Worm (Caenorhabditis elegans) whole organism, mixed stage, embryonic: ENCODE data around the gene srh-240.

Experiments used
- ces-1 ChIP-seq: fragments of 150-350 bp; optimal IDR thresholded peaks from 2 replicates; lab custom pipeline; 2014; ENCODE audit warnings: missing biosample characterization, missing genetic modification reagents, missing genetic modification characterization
- flh-1 ChIP-seq: fragments of 200-800 bp; sonication (Bioruptor generic); optimal IDR thresholded peaks from 2 replicates; lab custom pipeline; 2018; ENCODE audit warnings: mild to moderate bottlenecking, missing genetic modification characterization, moderate library complexity, missing compliant biosample characterization
- nhr-237 ChIP-seq: fragments of 150-350 bp; optimal IDR thresholded peaks from 2 replicates; lab custom pipeline; 2014; ENCODE audit warnings: missing biosample characterization, missing genetic modification characterization
- nhr-28 ChIP-seq: fragments of 150-350 bp; optimal IDR thresholded peaks from 2 replicates; lab custom pipeline; 2014; ENCODE audit warnings: missing biosample characterization, missing genetic modification characterization
- nhr-76 ChIP-seq: sonication (generic microtip); optimal IDR thresholded peaks from 2 replicates; lab custom pipeline; 2017; ENCODE audit warnings: missing biosample characterization, missing genetic modification characterization
- pha-4 ChIP-seq: fragments of 150-350 bp; optimal IDR thresholded peaks from 2 replicates; lab custom pipeline; 2018; ENCODE audit warnings: missing biosample characterization, missing genetic modification reagents, missing genetic modification characterization
- unc-120 ChIP-seq: sonication (generic microtip); optimal IDR thresholded peaks from 2 replicates; lab custom pipeline; 2017; ENCODE audit warnings: missing genetic modification characterization, missing compliant biosample characterization; ENCODE audit not compliant: poor library complexity, severe bottlenecking

DNA sequence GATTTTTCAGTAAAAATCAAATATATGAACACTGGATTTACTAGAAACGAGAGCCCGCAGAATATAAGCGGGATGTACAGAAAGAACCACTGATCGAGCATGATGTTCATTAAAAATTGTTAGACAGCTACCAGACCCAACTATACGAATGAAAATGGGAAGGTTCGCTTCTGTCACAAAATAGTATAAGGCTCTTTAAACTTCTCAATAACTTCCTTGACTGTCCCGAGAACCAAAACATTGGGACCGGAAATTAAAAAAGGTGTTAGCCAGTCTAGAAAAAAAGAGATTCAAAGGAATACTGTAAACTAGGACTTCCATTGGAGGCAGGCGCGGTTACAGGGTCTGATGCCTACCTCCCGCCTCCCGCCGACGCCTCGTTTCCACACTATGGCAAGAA is 7.2 kb upstream of the srh-240 start, which contains the start of gene srj-55:
- TF ChIP-seq pha-4 (tag; lab: Kevin White, UChicago) (no peak), unc-120 (tag; lab: Kevin White, UChicago) (no peak), nhr-76 (tag; lab: Kevin White, UChicago) (no peak), nhr-237 (tag; lab: Kevin White, UChicago) (no peak), ces-1 (GFP tag; lab: Kevin White, UChicago) (no peak), nhr-28 (tag; lab: Kevin White, UChicago) (no peak), flh-1 (GFP tag; lab: Kevin White, UChicago) (no peak)
